Worm (Caenorhabditis elegans): Measurements from ENCODE around the gene F49C12.3.

Gene F49C12.3

ce11 chrIV:9343102-9343599, 42.9 kb downstream of the F49C12.3 start, which contains the start of gene pigc-1:
Gene pigc-1 (minus strand): TSS chrIV:9343152.
- peak; percentile 1 for TF ChIP-seq W03F9.2 (tag; optimal IDR thresholded peaks at IDR 0.05)
- no peak for TF ChIP-seq him-1 (tag; optimal IDR thresholded peaks at IDR 0.05)
- TF ChIP-seq dao-5 (tag; optimal IDR thresholded peaks at IDR 0.05): no peak
